Worm (Caenorhabditis elegans) whole organism, L4 larva: ENCODE data around the gene D1046.16.
A peak's percentile ranks its signal among the peaks of the same experiment; 100 is the strongest.
"Not testable (repeated sequence)": the region's sequence is repeated elsewhere in the genome, so short reads cannot be mapped to it uniquely, and the experiment has no call there.

ENCODE experiments used
- ceh-20 ChIP-seq: fragments of 200-800 bp; sonication (Bioruptor generic); IDR thresholded peaks from 2 replicates; pipeline ENCODE4 v1.3.6; 2022; ENCODE audit warnings: missing genetic modification reagents, missing genetic modification characterization, missing compliant biosample characterization
- ces-1 ChIP-seq: fragments of 150-350 bp; sonication (generic microtip); optimal IDR thresholded peaks from 4 replicates; lab custom pipeline; 2014; ENCODE audit warnings: missing biosample characterization, missing genetic modification reagents, missing genetic modification characterization
- fkh-10 ChIP-seq: fragments of 150-350 bp; optimal IDR thresholded peaks from 2 replicates; lab custom pipeline; 2014; ENCODE audit warnings: missing biosample characterization, missing genetic modification reagents, missing genetic modification characterization
- snpc-1.2 ChIP-seq: fragments of 200-800 bp; sonication (Bioruptor generic); IDR thresholded peaks from 2 replicates; pipeline ENCODE4 v1.3.6; 2022; ENCODE audit warnings: missing genetic modification reagents, missing genetic modification characterization, missing compliant biosample characterization

DNA sequence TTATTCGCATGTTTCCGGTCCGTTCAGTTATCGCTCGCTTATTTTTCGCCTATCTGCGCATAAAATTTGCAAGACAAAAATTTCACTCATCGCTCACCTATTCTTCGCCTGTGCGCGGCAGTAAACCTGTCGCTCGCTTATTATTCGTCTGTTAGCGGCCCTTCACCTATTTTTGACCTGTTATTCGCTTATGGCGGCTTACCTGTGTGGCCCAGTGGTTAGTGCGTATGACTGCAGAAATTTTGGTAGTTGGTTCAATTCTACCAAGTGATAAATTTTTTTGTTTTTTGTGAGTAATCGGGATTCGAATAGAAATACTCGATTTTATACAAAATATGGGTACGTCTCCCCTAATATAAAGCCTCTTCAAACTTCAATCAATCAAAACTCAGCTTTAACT lies 42.1 kb downstream of the D1046.16 start:
- TF ChIP-seq fkh-10 (GFP tag; lab: Kevin White, UChicago); ceh-20; ces-1 (GFP tag; lab: Kevin White, UChicago): not testable (repeated sequence)
- TF ChIP-seq snpc-1.2 (GFP tag; lab: Robert Waterston, UW): peak; percentile 81
